Worm (Caenorhabditis elegans) whole organism, early embryonic: ENCODE results near the gene C05C12.1.

Experiments
- ceh-36 ChIP-seq: sonication (generic microtip); optimal IDR thresholded peaks from 2 replicates; lab custom pipeline; 2016; ENCODE audit warnings: missing genetic modification characterization, inconsistent platforms, missing compliant biosample characterization
- flt-1 ChIP-seq: fragments of 200-800 bp; sonication (Bioruptor generic); IDR thresholded peaks from 2 replicates; pipeline ENCODE4 v1.3.6; 2022; ENCODE audit warnings: missing genetic modification characterization, missing compliant biosample characterization

- no peak for TF ChIP-seq flt-1
- TF ChIP-seq ceh-36 = no peak
These were observed 5.7 kb upstream of the C05C12.1 start, which contains the start of gene C05C12.4 for ce11 chrIV:11248031-11248631.
